Fruit fly (Drosophila melanogaster): ENCODE measurements around the gene Tpr2.
A peak's percentile ranks its signal among the peaks of the same experiment; 100 is the strongest.

The Tpr2 gene

dm6 chr2L:16535071-16535581, 43.8 kb downstream of the Tpr2 start:
- no peak for TF ChIP-seq psq (optimal IDR thresholded peaks at IDR 0.05)
- no peak for TF ChIP-seq usp (GFP tag; optimal IDR thresholded peaks at IDR 0.05)
- TF ChIP-seq Dll (optimal IDR thresholded peaks at IDR 0.05): no peak
- TF ChIP-seq CG8478 (optimal IDR thresholded peaks at IDR 0.05): no peak
- TF ChIP-seq EcR (GFP tag; optimal IDR thresholded peaks at IDR 0.05): no peak
- TF ChIP-seq pan (optimal IDR thresholded peaks at IDR 0.05): no peak

dm6 chr2L:16535673-16536144, 44.4 kb downstream of the Tpr2 start:
- TF ChIP-seq Dll (optimal IDR thresholded peaks at IDR 0.05): peak; percentile 52
- TF ChIP-seq pan (optimal IDR thresholded peaks at IDR 0.05): no peak
- TF ChIP-seq usp (GFP tag; optimal IDR thresholded peaks at IDR 0.05): no peak
- no peak for TF ChIP-seq psq (optimal IDR thresholded peaks at IDR 0.05)
- TF ChIP-seq EcR (GFP tag; optimal IDR thresholded peaks at IDR 0.05): no peak
- TF ChIP-seq CG8478 (optimal IDR thresholded peaks at IDR 0.05): no peak

dm6 chr2L:16536501-16536900, 45.2 kb downstream of the Tpr2 start:
- TF ChIP-seq EcR (GFP tag; optimal IDR thresholded peaks at IDR 0.05) (no peak), usp (GFP tag; optimal IDR thresholded peaks at IDR 0.05) (no peak), CG8478 (optimal IDR thresholded peaks at IDR 0.05) (no peak), psq (optimal IDR thresholded peaks at IDR 0.05) (no peak), Dll (optimal IDR thresholded peaks at IDR 0.05) (no peak), pan (optimal IDR thresholded peaks at IDR 0.05) (no peak)

DNA sequence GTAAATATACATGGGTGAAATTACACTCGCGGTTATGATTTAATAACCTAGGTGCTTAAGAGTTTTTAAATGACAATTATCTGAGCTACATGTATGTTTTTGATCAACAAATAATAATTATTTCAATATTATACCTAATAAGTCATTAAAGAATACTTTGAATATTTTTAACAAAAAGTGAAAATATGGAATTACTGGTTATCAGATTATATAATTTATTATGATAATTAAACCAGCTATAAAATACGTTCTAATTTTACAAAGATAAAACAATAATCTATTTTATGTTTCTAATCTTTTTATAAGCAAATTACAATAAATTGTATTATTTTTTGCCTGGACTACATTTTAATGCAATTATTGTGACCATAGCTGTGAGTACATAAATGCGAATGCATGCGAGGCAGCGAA, 45.7 kb downstream of the Tpr2 start:
- TF ChIP-seq psq (optimal IDR thresholded peaks at IDR 0.05) (no peak), usp (GFP tag; optimal IDR thresholded peaks at IDR 0.05) (no peak), Dll (optimal IDR thresholded peaks at IDR 0.05) (no peak), CG8478 (optimal IDR thresholded peaks at IDR 0.05) (no peak), EcR (GFP tag; optimal IDR thresholded peaks at IDR 0.05) (no peak), pan (optimal IDR thresholded peaks at IDR 0.05) (no peak)

dm6 chr2L:16538134-16538533, 46.8 kb downstream of the Tpr2 start:
- TF ChIP-seq pan (optimal IDR thresholded peaks at IDR 0.05) (no peak), Dll (optimal IDR thresholded peaks at IDR 0.05) (no peak), CG8478 (optimal IDR thresholded peaks at IDR 0.05) (no peak), EcR (GFP tag; optimal IDR thresholded peaks at IDR 0.05) (no peak), psq (optimal IDR thresholded peaks at IDR 0.05) (no peak), usp (GFP tag; optimal IDR thresholded peaks at IDR 0.05) (no peak)

- TF ChIP-seq psq (optimal IDR thresholded peaks at IDR 0.05): no peak
- no peak for TF ChIP-seq EcR (GFP tag; optimal IDR thresholded peaks at IDR 0.05)
- TF ChIP-seq CG8478 (optimal IDR thresholded peaks at IDR 0.05): no peak
- no peak for TF ChIP-seq Dll (optimal IDR thresholded peaks at IDR 0.05)
- TF ChIP-seq pan (optimal IDR thresholded peaks at IDR 0.05): no peak
- TF ChIP-seq usp (GFP tag; optimal IDR thresholded peaks at IDR 0.05): no peak
Observed at dm6 chr2L:16538931-16539330, 47.6 kb downstream of the Tpr2 start.

- TF ChIP-seq usp (GFP tag; optimal IDR thresholded peaks at IDR 0.05): no peak
- no peak for TF ChIP-seq EcR (GFP tag; optimal IDR thresholded peaks at IDR 0.05)
- TF ChIP-seq CG8478 (optimal IDR thresholded peaks at IDR 0.05): no peak
- no peak for TF ChIP-seq psq (optimal IDR thresholded peaks at IDR 0.05)
- TF ChIP-seq pan (optimal IDR thresholded peaks at IDR 0.05): no peak
- no peak for TF ChIP-seq Dll (optimal IDR thresholded peaks at IDR 0.05)
Observed at dm6 chr2L:16540773-16541172, 49.4 kb downstream of the Tpr2 start.

- TF ChIP-seq pan (optimal IDR thresholded peaks at IDR 0.05) (no peak), EcR (GFP tag; optimal IDR thresholded peaks at IDR 0.05) (no peak), usp (GFP tag; optimal IDR thresholded peaks at IDR 0.05) (no peak), CG8478 (optimal IDR thresholded peaks at IDR 0.05) (no peak), Dll (optimal IDR thresholded peaks at IDR 0.05) (no peak)
Observed at dm6 chr2L:16541318-16541717, 50.0 kb downstream of the Tpr2 start.

dm6 chr2L:16541733-16542132, 50.4 kb downstream of the Tpr2 start:
- TF ChIP-seq psq (optimal IDR thresholded peaks at IDR 0.05) (no peak), pan (optimal IDR thresholded peaks at IDR 0.05) (no peak), usp (GFP tag; optimal IDR thresholded peaks at IDR 0.05) (no peak), EcR (GFP tag; optimal IDR thresholded peaks at IDR 0.05) (no peak), Dll (optimal IDR thresholded peaks at IDR 0.05) (no peak), CG8478 (optimal IDR thresholded peaks at IDR 0.05) (no peak)

DNA sequence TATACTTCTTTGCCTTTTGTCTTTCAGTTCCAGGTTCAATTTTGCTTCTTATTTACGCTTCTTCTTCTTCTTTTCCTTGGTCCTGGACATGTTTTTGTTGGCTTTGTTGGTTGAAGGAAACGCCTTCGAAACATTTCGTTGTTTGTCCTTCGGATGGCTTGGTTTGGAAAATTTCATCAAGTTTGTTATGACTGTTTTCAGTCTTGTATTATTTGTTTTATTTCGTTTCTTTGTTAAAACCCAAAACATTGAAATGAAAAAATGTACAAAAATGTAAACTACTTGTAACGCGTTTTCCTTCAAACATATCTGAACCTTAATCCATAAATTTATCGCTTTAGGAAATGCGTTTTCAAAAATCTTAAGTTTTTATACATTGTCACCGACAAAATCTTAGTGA, 50.9 kb downstream of the Tpr2 start, which contains the start of gene CG31816:
Gene CG31816, plus strand, starts transcription at position 301 of the 400 bp plus-strand sequence.
- no peak for TF ChIP-seq usp (GFP tag; optimal IDR thresholded peaks at IDR 0.05)
- no peak for TF ChIP-seq Dll (optimal IDR thresholded peaks at IDR 0.05)
- no peak for TF ChIP-seq CG8478 (optimal IDR thresholded peaks at IDR 0.05)
- no peak for TF ChIP-seq pan (optimal IDR thresholded peaks at IDR 0.05)
- no peak for TF ChIP-seq psq (optimal IDR thresholded peaks at IDR 0.05)
- TF ChIP-seq EcR (GFP tag; optimal IDR thresholded peaks at IDR 0.05): no peak

dm6 chr2L:16542997-16543593, 51.8 kb downstream of the Tpr2 start:
- TF ChIP-seq EcR (GFP tag; optimal IDR thresholded peaks at IDR 0.05) (no peak), CG8478 (optimal IDR thresholded peaks at IDR 0.05) (no peak), pan (optimal IDR thresholded peaks at IDR 0.05) (peak; percentile 5), Dll (optimal IDR thresholded peaks at IDR 0.05) (no peak), usp (GFP tag; optimal IDR thresholded peaks at IDR 0.05) (no peak)

- TF ChIP-seq EcR (GFP tag; optimal IDR thresholded peaks at IDR 0.05): no peak
- no peak for TF ChIP-seq usp (GFP tag; optimal IDR thresholded peaks at IDR 0.05)
- no peak for TF ChIP-seq pan (optimal IDR thresholded peaks at IDR 0.05)
- no peak for TF ChIP-seq CG8478 (optimal IDR thresholded peaks at IDR 0.05)
- TF ChIP-seq psq (optimal IDR thresholded peaks at IDR 0.05): no peak
- no peak for TF ChIP-seq Dll (optimal IDR thresholded peaks at IDR 0.05)
Observed at dm6 chr2L:16543894-16544293, 52.6 kb downstream of the Tpr2 start.
